Fruit fly (Drosophila melanogaster) whole organism, embryonic: Measurements from ENCODE around the gene CG3149.
A peak's percentile ranks its signal among the peaks of the same experiment; 100 is the strongest.

Experiments used
- Atf3 ChIP-seq: fragments of 200-800 bp; sonication (Bioruptor generic); optimal IDR thresholded peaks from 3 replicates; lab custom pipeline; 2016; ENCODE audit warnings: missing biosample characterization, missing genetic modification characterization
- CG10209 ChIP-seq: fragments of 200-800 bp; sonication (Bioruptor generic); optimal IDR thresholded peaks from 3 replicates; lab custom pipeline; 2017; ENCODE audit warnings: missing biosample characterization, mild to moderate bottlenecking, missing genetic modification characterization, missing genetic modification reagents
- CG12104 ChIP-seq: fragments of 200-800 bp; sonication (Bioruptor generic); optimal IDR thresholded peaks from 3 replicates; lab custom pipeline; 2016; ENCODE audit warnings: missing biosample characterization, missing genetic modification characterization
- CG14667 ChIP-seq: fragments of 200-800 bp; sonication (Bioruptor generic); IDR thresholded peaks from 2 replicates; pipeline ENCODE4 v1.3.6; 2022; ENCODE audit warnings: missing biosample characterization, missing genetic modification characterization
- CG17328 ChIP-seq: fragments of 200-800 bp; sonication (Bioruptor generic); IDR thresholded peaks from 2 replicates; pipeline ENCODE4 v1.3.6; 2022; ENCODE audit warnings: missing biosample characterization, missing genetic modification characterization
- CG17359 ChIP-seq: fragments of 200-800 bp; sonication (Bioruptor generic); optimal IDR thresholded peaks from 3 replicates; lab custom pipeline; 2018; ENCODE audit warnings: missing biosample characterization, mild to moderate bottlenecking, missing genetic modification characterization, moderate library complexity
- CG17361 ChIP-seq: fragments of 200-800 bp; sonication (Bioruptor generic); IDR thresholded peaks from 3 replicates; pipeline ENCODE4 v1.3.6; 2022; ENCODE audit warnings: missing biosample characterization, missing genetic modification characterization
- CG17912 ChIP-seq: fragments of 200-800 bp; sonication (Bioruptor generic); optimal IDR thresholded peaks from 2 replicates; lab custom pipeline; 2018; ENCODE audit warnings: missing biosample characterization, mild to moderate bottlenecking, missing genetic modification characterization
- CG3065 ChIP-seq: fragments of 200-800 bp; sonication (Bioruptor generic); optimal IDR thresholded peaks from 2 replicates; lab custom pipeline; 2016; ENCODE audit warnings: missing biosample characterization, missing genetic modification characterization
- CG34224 ChIP-seq: fragments of 200-800 bp; sonication (Bioruptor generic); IDR thresholded peaks from 3 replicates; pipeline ENCODE4 v1.3.6; 2022; ENCODE audit warnings: missing biosample characterization, missing genetic modification characterization; ENCODE audit not compliant: partially characterized antibody
- CG34376 ChIP-seq: fragments of 200-800 bp; sonication (Bioruptor generic); optimal IDR thresholded peaks from 2 replicates; lab custom pipeline; 2018; ENCODE audit warnings: missing biosample characterization, mild to moderate bottlenecking, missing genetic modification characterization
- CG4328 ChIP-seq: fragments of 200-800 bp; sonication (Bioruptor generic); optimal IDR thresholded peaks from 3 replicates; lab custom pipeline; 2017; ENCODE audit warnings: missing biosample characterization, missing genetic modification reagents, missing genetic modification characterization
- CG4854 ChIP-seq: fragments of 200-800 bp; sonication (Bioruptor generic); optimal IDR thresholded peaks from 2 replicates; lab custom pipeline; 2016; ENCODE audit warnings: missing biosample characterization, missing genetic modification characterization, inconsistent platforms
- CG5180 ChIP-seq: fragments of 200-800 bp; sonication (Bioruptor generic); optimal IDR thresholded peaks from 3 replicates; lab custom pipeline; 2017; ENCODE audit warnings: missing biosample characterization, missing genetic modification characterization, mild to moderate bottlenecking, moderate library complexity, missing genetic modification reagents
- CG6854 ChIP-seq: fragments of 200-800 bp; sonication (Bioruptor generic); optimal IDR thresholded peaks from 3 replicates; lab custom pipeline; 2017; ENCODE audit warnings: missing biosample characterization, mild to moderate bottlenecking, missing genetic modification characterization
- CG7786 ChIP-seq: fragments of 200-800 bp; sonication (Bioruptor generic); optimal IDR thresholded peaks from 2 replicates; lab custom pipeline; 2016; ENCODE audit warnings: missing biosample characterization, missing genetic modification characterization
- D19B ChIP-seq: fragments of 200-800 bp; sonication (Bioruptor generic); optimal IDR thresholded peaks from 2 replicates; lab custom pipeline; 2017; ENCODE audit warnings: missing biosample characterization, mild to moderate bottlenecking, missing genetic modification characterization
- Dip2 ChIP-seq: fragments of 200-800 bp; sonication (Bioruptor generic); IDR thresholded peaks from 2 replicates; pipeline ENCODE4 v1.3.6; 2022; ENCODE audit warnings: missing biosample characterization, missing genetic modification characterization
- Fer2 ChIP-seq: fragments of 200-800 bp; sonication (Bioruptor generic); optimal IDR thresholded peaks from 2 replicates; lab custom pipeline; 2018; ENCODE audit warnings: missing biosample characterization, mild to moderate bottlenecking, missing genetic modification characterization, moderate library complexity
- HLH3B ChIP-seq: fragments of 200-800 bp; sonication (Bioruptor generic); IDR thresholded peaks from 2 replicates; pipeline ENCODE4 v1.3.6; 2022; ENCODE audit warnings: missing biosample characterization, missing genetic modification characterization
- HLH54F ChIP-seq: fragments of 200-800 bp; sonication (Bioruptor generic); optimal IDR thresholded peaks from 3 replicates; lab custom pipeline; 2016; ENCODE audit warnings: missing biosample characterization, missing genetic modification characterization
- Hr3 ChIP-seq: fragments of 200-800 bp; sonication (Bioruptor generic); optimal IDR thresholded peaks from 3 replicates; lab custom pipeline; 2016; ENCODE audit warnings: missing biosample characterization, missing genetic modification characterization
- Nf-YC ChIP-seq: fragments of 200-800 bp; optimal IDR thresholded peaks from 3 replicates; lab custom pipeline; 2019; ENCODE audit warnings: missing biosample characterization, mild to moderate bottlenecking, missing genetic modification characterization, moderate library complexity
- Optix ChIP-seq: fragments of 200-800 bp; sonication (Bioruptor generic); IDR thresholded peaks from 3 replicates; pipeline ENCODE4 v1.3.6; 2022; ENCODE audit warnings: missing biosample characterization, missing genetic modification characterization
- Rfx ChIP-seq: fragments of 200-800 bp; sonication (Bioruptor generic); IDR thresholded peaks from 2 replicates; pipeline ENCODE4 v1.3.6; 2022; ENCODE audit warnings: missing biosample characterization, missing genetic modification characterization
- Sox102F ChIP-seq: fragments of 200-800 bp; sonication (Bioruptor generic); optimal IDR thresholded peaks from 2 replicates; lab custom pipeline; 2018; ENCODE audit warnings: missing biosample characterization, mild to moderate bottlenecking, missing genetic modification characterization, moderate library complexity
- Taf1 ChIP-seq: fragments of 200-800 bp; sonication (Bioruptor generic); IDR thresholded peaks from 2 replicates; pipeline ENCODE4 v1.3.6; 2022; ENCODE audit warnings: missing biosample characterization, missing genetic modification characterization
- Xbp1 ChIP-seq: fragments of 200-800 bp; sonication (Bioruptor generic); optimal IDR thresholded peaks from 3 replicates; lab custom pipeline; 2016; ENCODE audit warnings: missing biosample characterization, mild to moderate bottlenecking, missing genetic modification characterization
- YL-1 ChIP-seq: fragments of 200-800 bp; sonication (Bioruptor generic); optimal IDR thresholded peaks from 3 replicates; lab custom pipeline; 2017; ENCODE audit warnings: missing biosample characterization, mild to moderate bottlenecking, missing genetic modification characterization
- bigmax ChIP-seq: fragments of 200-800 bp; sonication (Bioruptor generic); optimal IDR thresholded peaks from 2 replicates; lab custom pipeline; 2018; ENCODE audit warnings: missing biosample characterization, mild to moderate bottlenecking, missing genetic modification characterization
- br ChIP-seq: fragments of >200 bp; optimal IDR thresholded peaks from 2 replicates; lab custom pipeline; 2017
- croc ChIP-seq: fragments of 200-800 bp; sonication (Bioruptor generic); conservative IDR thresholded peaks from 3 replicates; pipeline ENCODE4 v1.3.6; 2022; ENCODE audit warnings: missing biosample characterization, missing genetic modification characterization
- da ChIP-seq: fragments of 200-800 bp; sonication (Bioruptor generic); optimal IDR thresholded peaks from 2 replicates; lab custom pipeline; 2016; ENCODE audit warnings: missing biosample characterization, missing genetic modification characterization
- en ChIP-seq: fragments of 200-800 bp; sonication (Bioruptor generic); optimal IDR thresholded peaks from 2 replicates; lab custom pipeline; 2016; ENCODE audit warnings: missing biosample characterization, missing genetic modification characterization
- esg ChIP-seq: fragments of 200-800 bp; sonication (Bioruptor generic); conservative IDR thresholded peaks from 2 replicates; pipeline ENCODE4 v1.3.6; 2022; ENCODE audit warnings: missing biosample characterization, missing genetic modification characterization
- fd3F ChIP-seq: fragments of 200-800 bp; sonication (Bioruptor generic); optimal IDR thresholded peaks from 2 replicates; lab custom pipeline; 2018; ENCODE audit warnings: missing biosample characterization, mild to moderate bottlenecking, missing genetic modification characterization, moderate library complexity
- fd96Cb ChIP-seq: fragments of 200-800 bp; sonication (Bioruptor generic); optimal IDR thresholded peaks from 2 replicates; lab custom pipeline; 2018; ENCODE audit warnings: missing biosample characterization, mild to moderate bottlenecking, missing genetic modification characterization, moderate library complexity
- gce ChIP-seq: fragments of 200-800 bp; sonication (Bioruptor generic); IDR thresholded peaks from 3 replicates; pipeline ENCODE4 v1.3.6; 2022; ENCODE audit warnings: missing biosample characterization, missing genetic modification characterization
- grn ChIP-seq: fragments of 200-800 bp; sonication (Bioruptor generic); optimal IDR thresholded peaks from 3 replicates; lab custom pipeline; 2017; ENCODE audit warnings: missing biosample characterization, missing genetic modification characterization
- gsb ChIP-seq: fragments of 200-800 bp; sonication (Bioruptor generic); IDR thresholded peaks from 2 replicates; pipeline ENCODE4 v1.3.6; 2022; ENCODE audit warnings: missing biosample characterization, missing genetic modification characterization
- her ChIP-seq: fragments of 200-800 bp; sonication (Bioruptor generic); optimal IDR thresholded peaks from 2 replicates; lab custom pipeline; 2016; ENCODE audit warnings: missing biosample characterization, missing genetic modification characterization
- nerfin-1 ChIP-seq: fragments of 200-800 bp; sonication (Bioruptor generic); optimal IDR thresholded peaks from 3 replicates; lab custom pipeline; 2019; ENCODE audit warnings: missing biosample characterization, mild to moderate bottlenecking, missing genetic modification characterization, moderate library complexity
- nerfin-2 ChIP-seq: fragments of 200-800 bp; sonication (Bioruptor generic); IDR thresholded peaks from 2 replicates; pipeline ENCODE4 v1.3.6; 2022; ENCODE audit warnings: missing biosample characterization, missing genetic modification characterization; ENCODE audit not compliant: partially characterized antibody
- onecut ChIP-seq: fragments of 200-800 bp; sonication (Bioruptor generic); IDR thresholded peaks from 2 replicates; pipeline ENCODE4 v1.3.6; 2022; ENCODE audit warnings: missing biosample characterization, missing genetic modification characterization
- pho ChIP-seq: fragments of 200-800 bp; sonication (Bioruptor generic); optimal IDR thresholded peaks from 2 replicates; lab custom pipeline; 2016; ENCODE audit warnings: missing biosample characterization, missing genetic modification characterization
- prd ChIP-seq, 3 experiments: fragments of >200 bp in 2 of 3; fragments of 200-800 bp in 1 of 3; sonication (Bioruptor generic) in 1 of 3; optimal IDR thresholded peaks in 2 of 3; IDR thresholded peaks in 1 of 3; 2 replicates in 2 of 3; 3 replicates in 1 of 3; pipeline versions ENCODE4 v1.3.6 to Lab custom; 2017 to 2022; ENCODE audit warnings: missing biosample characterization in 1 of 3, missing genetic modification characterization in 1 of 3
- repo ChIP-seq: fragments of 200-800 bp; sonication (Bioruptor generic); optimal IDR thresholded peaks from 2 replicates; lab custom pipeline; 2016; ENCODE audit warnings: missing biosample characterization, missing genetic modification characterization
- sens-2 ChIP-seq: fragments of 200-800 bp; sonication (Bioruptor generic); IDR thresholded peaks from 2 replicates; pipeline ENCODE4 v1.3.6; 2022; ENCODE audit warnings: missing biosample characterization, missing genetic modification characterization
- stc ChIP-seq: fragments of 200-800 bp; sonication (Bioruptor generic); IDR thresholded peaks from 2 replicates; pipeline ENCODE4 v1.3.6; 2022; ENCODE audit warnings: missing biosample characterization, missing genetic modification characterization
- unpg ChIP-seq: fragments of 200-800 bp; sonication (Bioruptor generic); optimal IDR thresholded peaks from 3 replicates; lab custom pipeline; 2018; ENCODE audit warnings: missing biosample characterization, mild to moderate bottlenecking, missing genetic modification characterization, moderate library complexity

CG3149 gene

DNA sequence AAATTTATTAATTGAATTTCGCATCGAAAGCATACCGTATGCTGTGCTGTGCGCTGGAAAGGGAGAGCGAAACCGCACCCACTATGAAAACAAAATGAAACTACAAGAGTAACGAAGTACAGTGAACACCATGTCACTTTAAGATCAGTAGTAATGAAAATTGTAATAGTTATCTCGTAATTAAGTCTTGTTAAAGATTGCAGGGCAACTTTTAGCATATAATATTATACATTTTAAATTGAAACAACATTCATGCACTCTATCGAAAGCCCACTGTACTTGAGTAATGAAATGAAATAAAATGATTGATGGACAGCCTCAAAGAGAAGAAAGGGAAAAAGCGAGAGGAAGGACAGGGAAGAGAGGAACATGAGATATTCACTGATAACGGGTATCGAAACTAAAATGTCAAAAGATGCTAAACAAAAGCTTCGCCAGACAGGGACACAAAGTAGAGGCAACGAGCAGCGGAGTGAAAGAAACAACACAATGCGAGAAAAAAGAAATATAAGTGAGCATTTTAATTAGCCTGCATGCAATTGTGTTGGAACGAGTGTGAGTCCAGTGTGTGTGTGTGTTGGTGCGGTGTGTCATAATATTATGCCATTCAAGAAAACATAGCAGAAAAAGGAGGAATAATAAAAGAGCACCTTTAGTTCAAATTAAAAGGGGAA is 40.4 kb upstream of the CG3149 start (continued):
- no peak for TF ChIP-seq Optix
- peak; percentile 12 for TF ChIP-seq CG3065 (GFP tag; lab: Kevin White, UChicago)
- peak; percentile 54 for TF ChIP-seq CG4854 (GFP tag; lab: Kevin White, UChicago)
- no peak for TF ChIP-seq grn
- peak; percentile 64 for TF ChIP-seq CG10209 (GFP tag; lab: Kevin White, UChicago)
- peak; percentile 85 for TF ChIP-seq unpg (GFP tag; lab: Kevin White, UChicago)
- TF ChIP-seq esg (GFP tag; lab: Robert Waterston, UW), result peak; percentile 76
- TF ChIP-seq en, result peak; percentile 16
- peak; percentile 71 for TF ChIP-seq Hr3 (GFP tag; lab: Kevin White, UChicago)
- TF ChIP-seq D19B, result no peak
- peak; percentile 66 for TF ChIP-seq fd96Cb (tag; lab: Kevin White, UChicago)
- peak; percentile 36 for TF ChIP-seq Fer2 (tag; lab: Kevin White, UChicago)
- peak; percentile 82 for TF ChIP-seq Xbp1
- no peak for TF ChIP-seq da (GFP tag; lab: Kevin White, UChicago)
- TF ChIP-seq CG34376 (GFP tag; lab: Kevin White, UChicago), result no peak
- peak; percentile 80 for TF ChIP-seq Rfx (GFP tag; lab: Robert Waterston, UW)
- TF ChIP-seq nerfin-1 (tag; lab: Kevin White, UChicago), result peak; percentile 42
- TF ChIP-seq Nf-YC (tag; lab: Kevin White, UChicago), result peak; percentile 19
- TF ChIP-seq gsb (GFP tag; lab: Robert Waterston, UW), result peak; percentile 39
- no peak for TF ChIP-seq CG34224 (GFP tag; lab: Robert Waterston, UW)
- TF ChIP-seq Atf3, result peak; percentile 31
- peak; percentile 81 for TF ChIP-seq stc (GFP tag; lab: Robert Waterston, UW)
- no peak for TF ChIP-seq bigmax (GFP tag; lab: Kevin White, UChicago)
- peak; percentile 83 for TF ChIP-seq CG17328 (GFP tag; lab: Robert Waterston, UW)
- peak; percentile 24 for TF ChIP-seq CG7786
- TF ChIP-seq CG5180 (GFP tag; lab: Kevin White, UChicago), result peak; percentile 35
- TF ChIP-seq gce (GFP tag; lab: Robert Waterston, UW), result peak; percentile 74; the same call in 2 of the 3 replicates
- TF ChIP-seq her (GFP tag; lab: Kevin White, UChicago), result no peak
- peak; percentile 82 for TF ChIP-seq CG17359 (tag; lab: Kevin White, UChicago)
- TF ChIP-seq CG17361 (GFP tag; lab: Robert Waterston, UW), result peak; percentile 83
- no peak for TF ChIP-seq nerfin-2 (GFP tag; lab: Robert Waterston, UW)
- no peak for TF ChIP-seq Dip2 (GFP tag; lab: Robert Waterston, UW)
- TF ChIP-seq fd3F (GFP tag; lab: Kevin White, UChicago), result peak; percentile 73
- no peak for TF ChIP-seq CG4328
- TF ChIP-seq Taf1 (GFP tag; lab: Robert Waterston, UW), result 0 out of 2 replicates have a peak, but pooled peaks have one; percentile 14
- peak; percentile 40 for TF ChIP-seq HLH54F (GFP tag; lab: Kevin White, UChicago)
- TF ChIP-seq sens-2 (GFP tag; lab: Robert Waterston, UW), result no peak
- TF ChIP-seq HLH3B (GFP tag; lab: Robert Waterston, UW), result peak; percentile 78
- no peak for TF ChIP-seq CG17912
- no peak for TF ChIP-seq repo (GFP tag; lab: Kevin White, UChicago)
- peak; percentile 50 for TF ChIP-seq onecut
- peak; percentile 50 for TF ChIP-seq pho (GFP tag; lab: Kevin White, UChicago)
- TF ChIP-seq prd (optimal IDR thresholded peaks at IDR 0.05; lab: Kevin White, UChicago), result no peak
- peak; percentile 83 for TF ChIP-seq prd (GFP tag; IDR thresholded peaks at IDR 0.05; lab: Robert Waterston, UW)
- TF ChIP-seq croc (GFP tag; lab: Robert Waterston, UW), result peak; percentile 65
- TF ChIP-seq br, result no peak
- peak; percentile 22 for TF ChIP-seq CG12104 (GFP tag; lab: Kevin White, UChicago)
- TF ChIP-seq CG14667 (GFP tag; lab: Robert Waterston, UW), result peak; percentile 67; the same call in 1 of the 2 replicates
- peak; percentile 88 for TF ChIP-seq Sox102F (GFP tag; lab: Kevin White, UChicago)
- TF ChIP-seq YL-1 (GFP tag; lab: Kevin White, UChicago), result no peak
- peak; percentile 2 for TF ChIP-seq CG6854 (GFP tag; lab: Kevin White, UChicago)
